Fruit fly (Drosophila melanogaster) whole organism, embryonic: ENCODE results near the gene CG11980.

Experiments used
- Blimp-1 ChIP-seq: fragments of 200-800 bp; sonication (Bioruptor generic); optimal IDR thresholded peaks from 3 replicates; lab custom pipeline; 2018; ENCODE audit warnings: missing biosample characterization, missing genetic modification characterization, mild to moderate bottlenecking, moderate library complexity, missing genetic modification reagents
- BtbVII ChIP-seq: fragments of 200-800 bp; sonication (Bioruptor generic); optimal IDR thresholded peaks from 3 replicates; lab custom pipeline; 2017; ENCODE audit warnings: missing biosample characterization, mild to moderate bottlenecking, missing genetic modification characterization
- CG11696 ChIP-seq: fragments of 200-800 bp; sonication (Bioruptor generic); IDR thresholded peaks from 2 replicates; pipeline ENCODE4 v1.3.6; 2022; ENCODE audit warnings: missing biosample characterization, missing genetic modification characterization
- CG12155 ChIP-seq: fragments of 200-800 bp; sonication (Bioruptor generic); optimal IDR thresholded peaks from 3 replicates; lab custom pipeline; 2016; ENCODE audit warnings: missing biosample characterization, missing genetic modification characterization
- CG1233 ChIP-seq: fragments of 200-800 bp; sonication (Bioruptor generic); optimal IDR thresholded peaks from 4 replicates; lab custom pipeline; 2018; ENCODE audit warnings: missing biosample characterization, mild to moderate bottlenecking, missing genetic modification characterization
- CG13424 ChIP-seq: fragments of 200-800 bp; sonication (Bioruptor generic); optimal IDR thresholded peaks from 2 replicates; lab custom pipeline; 2019; ENCODE audit warnings: missing biosample characterization, mild to moderate bottlenecking, missing genetic modification characterization, moderate library complexity
- CG15479 ChIP-seq: fragments of 200-800 bp; sonication (Bioruptor generic); optimal IDR thresholded peaks from 3 replicates; lab custom pipeline; 2019; ENCODE audit warnings: missing biosample characterization, mild to moderate bottlenecking, missing genetic modification characterization, moderate library complexity
- CG16779 ChIP-seq: fragments of 200-800 bp; sonication (Bioruptor generic); IDR thresholded peaks from 2 replicates; pipeline ENCODE4 v1.3.6; 2022; ENCODE audit warnings: missing biosample characterization, missing genetic modification characterization
- CG17359 ChIP-seq: fragments of 200-800 bp; sonication (Bioruptor generic); optimal IDR thresholded peaks from 3 replicates; lab custom pipeline; 2018; ENCODE audit warnings: missing biosample characterization, mild to moderate bottlenecking, missing genetic modification characterization, moderate library complexity
- CG17568 ChIP-seq: fragments of 200-800 bp; sonication (Bioruptor generic); optimal IDR thresholded peaks from 2 replicates; lab custom pipeline; 2018; ENCODE audit warnings: missing biosample characterization, mild to moderate bottlenecking, missing genetic modification characterization, moderate library complexity
- CG18619 ChIP-seq: fragments of 200-800 bp; sonication (Bioruptor generic); optimal IDR thresholded peaks from 3 replicates; lab custom pipeline; 2017; ENCODE audit warnings: missing biosample characterization, mild to moderate bottlenecking, missing genetic modification characterization
- CG2712 ChIP-seq: fragments of 200-800 bp; optimal IDR thresholded peaks from 3 replicates; lab custom pipeline; 2019; ENCODE audit warnings: missing biosample characterization, mild to moderate bottlenecking, missing genetic modification characterization, moderate library complexity
- CG30403 ChIP-seq: fragments of 200-800 bp; sonication (Bioruptor generic); optimal IDR thresholded peaks from 3 replicates; lab custom pipeline; 2016; ENCODE audit warnings: missing biosample characterization, missing genetic modification characterization
- CG32532 ChIP-seq: fragments of 200-800 bp; sonication (Bioruptor generic); IDR thresholded peaks from 2 replicates; pipeline ENCODE4 v1.3.6; 2022; ENCODE audit warnings: missing biosample characterization, missing genetic modification characterization
- CG3281 ChIP-seq: fragments of 200-800 bp; sonication (Bioruptor generic); optimal IDR thresholded peaks from 3 replicates; lab custom pipeline; 2017; ENCODE audit warnings: missing biosample characterization, mild to moderate bottlenecking, missing genetic modification characterization
- CG33557 ChIP-seq: fragments of 200-800 bp; sonication (Bioruptor generic); optimal IDR thresholded peaks from 2 replicates; lab custom pipeline; 2019; ENCODE audit warnings: missing biosample characterization, mild to moderate bottlenecking, missing genetic modification characterization, moderate library complexity
- CG34224 ChIP-seq: fragments of 200-800 bp; sonication (Bioruptor generic); IDR thresholded peaks from 3 replicates; pipeline ENCODE4 v1.3.6; 2022; ENCODE audit warnings: missing biosample characterization, missing genetic modification characterization; ENCODE audit not compliant: partially characterized antibody
- CG34376 ChIP-seq: fragments of 200-800 bp; sonication (Bioruptor generic); optimal IDR thresholded peaks from 2 replicates; lab custom pipeline; 2018; ENCODE audit warnings: missing biosample characterization, mild to moderate bottlenecking, missing genetic modification characterization
- CG34422 ChIP-seq: fragments of 200-800 bp; sonication (Bioruptor generic); IDR thresholded peaks from 3 replicates; pipeline ENCODE4 v1.3.6; 2022; ENCODE audit warnings: missing biosample characterization, missing genetic modification characterization
- CG8388 ChIP-seq: fragments of 200-800 bp; sonication (Bioruptor generic); optimal IDR thresholded peaks from 2 replicates; lab custom pipeline; 2019; ENCODE audit warnings: missing biosample characterization, mild to moderate bottlenecking, missing genetic modification characterization, moderate library complexity
- CG9215 ChIP-seq: fragments of 200-800 bp; sonication (Bioruptor generic); IDR thresholded peaks from 2 replicates; pipeline ENCODE4 v1.3.6; 2022; ENCODE audit warnings: missing biosample characterization, missing genetic modification characterization
- CG9609 ChIP-seq: fragments of 200-800 bp; sonication (Bioruptor generic); optimal IDR thresholded peaks from 3 replicates; lab custom pipeline; 2016; ENCODE audit warnings: missing biosample characterization, missing genetic modification characterization
- E2f1 ChIP-seq: fragments of 200-800 bp; sonication (Bioruptor generic); IDR thresholded peaks from 2 replicates; pipeline ENCODE4 v1.3.6; 2022; ENCODE audit warnings: missing biosample characterization, missing genetic modification characterization
- E2f2 ChIP-seq: fragments of 200-800 bp; sonication (Bioruptor generic); IDR thresholded peaks from 2 replicates; pipeline ENCODE4 v1.3.6; 2022; ENCODE audit warnings: missing biosample characterization, missing genetic modification characterization
- Gug ChIP-seq: fragments of 200-800 bp; sonication (Bioruptor generic); IDR thresholded peaks from 4 replicates; pipeline ENCODE4 v1.3.6; 2022; ENCODE audit warnings: missing biosample characterization, missing genetic modification characterization
- HmgD ChIP-seq: fragments of 200-800 bp; sonication (Bioruptor generic); optimal IDR thresholded peaks from 3 replicates; lab custom pipeline; 2016; ENCODE audit warnings: missing biosample characterization, missing genetic modification characterization
- Hsf ChIP-seq: fragments of 200-800 bp; sonication (Bioruptor generic); optimal IDR thresholded peaks from 3 replicates; lab custom pipeline; 2016; ENCODE audit warnings: missing biosample characterization, missing genetic modification characterization
- Kr ChIP-seq: fragments of 200-800 bp; sonication (Bioruptor generic); optimal IDR thresholded peaks from 2 replicates; lab custom pipeline; 2017; ENCODE audit warnings: missing biosample characterization, mild to moderate bottlenecking, missing genetic modification characterization
- NK7.1 ChIP-seq: fragments of 200-800 bp; sonication (Bioruptor generic); optimal IDR thresholded peaks from 3 replicates; lab custom pipeline; 2016; ENCODE audit warnings: missing biosample characterization, missing genetic modification characterization
- NfI ChIP-seq: fragments of 200-800 bp; sonication (Bioruptor generic); optimal IDR thresholded peaks from 3 replicates; lab custom pipeline; 2018; ENCODE audit warnings: missing biosample characterization, mild to moderate bottlenecking, missing genetic modification characterization, moderate library complexity
- Sin3A ChIP-seq: fragments of >200 bp; optimal IDR thresholded peaks from 2 replicates; lab custom pipeline; 2018
- Sox100B ChIP-seq: fragments of 200-800 bp; sonication (Bioruptor generic); optimal IDR thresholded peaks from 3 replicates; lab custom pipeline; 2018; ENCODE audit warnings: missing biosample characterization, mild to moderate bottlenecking, missing genetic modification characterization
- TFAM ChIP-seq: fragments of 200-800 bp; sonication (Bioruptor generic); optimal IDR thresholded peaks from 2 replicates; lab custom pipeline; 2017; ENCODE audit warnings: missing biosample characterization, missing genetic modification characterization, inconsistent platforms
- btn ChIP-seq: fragments of 200-800 bp; sonication (Bioruptor generic); optimal IDR thresholded peaks from 2 replicates; lab custom pipeline; 2016; ENCODE audit warnings: missing biosample characterization, missing genetic modification characterization
- ci ChIP-seq: fragments of 200-800 bp; sonication (Bioruptor generic); IDR thresholded peaks from 3 replicates; pipeline ENCODE4 v1.3.6; 2022; ENCODE audit warnings: missing biosample characterization, missing genetic modification characterization
- dpn ChIP-seq, 2 experiments: fragments of 200-800 bp; sonication (Bioruptor generic); optimal IDR thresholded peaks; 3 replicates each; lab custom pipeline; 2016; ENCODE audit warnings: missing biosample characterization in 2 of 2, missing genetic modification characterization in 2 of 2
- fru ChIP-seq: fragments of >200 bp; optimal IDR thresholded peaks from 2 replicates; lab custom pipeline; 2017
- fu2 ChIP-seq: fragments of 200-800 bp; sonication (Bioruptor generic); optimal IDR thresholded peaks from 2 replicates; lab custom pipeline; 2016; ENCODE audit warnings: missing biosample characterization, missing genetic modification characterization
- gfzf ChIP-seq: fragments of 200-800 bp; sonication (Bioruptor generic); optimal IDR thresholded peaks from 2 replicates; lab custom pipeline; 2016; ENCODE audit warnings: missing biosample characterization, mild to moderate bottlenecking, missing genetic modification characterization, moderate library complexity
- ind ChIP-seq: fragments of 200-800 bp; sonication (Bioruptor generic); optimal IDR thresholded peaks from 3 replicates; lab custom pipeline; 2016; ENCODE audit warnings: missing biosample characterization, missing genetic modification characterization
- kay ChIP-seq: fragments of 200-800 bp; sonication (Bioruptor generic); optimal IDR thresholded peaks from 2 replicates; lab custom pipeline; 2016; ENCODE audit warnings: missing biosample characterization, missing genetic modification characterization
- knrl ChIP-seq: fragments of 200-800 bp; sonication (Bioruptor generic); IDR thresholded peaks from 3 replicates; pipeline ENCODE4 v1.3.6; 2022; ENCODE audit warnings: missing biosample characterization, missing genetic modification characterization; ENCODE audit not compliant: partially characterized antibody
- pan ChIP-seq, 4 experiments: fragments of >200 bp in 3 of 4; fragments of 200-800 bp in 1 of 4; sonication (Bioruptor generic) in 1 of 4; optimal IDR thresholded peaks in 3 of 4; IDR thresholded peaks in 1 of 4; 2 replicates each; pipeline versions ENCODE4 v1.3.6 to Lab custom; 2017 to 2022; ENCODE audit warnings: missing biosample characterization in 2 of 4, missing genetic modification characterization in 2 of 4, mixed read lengths in 1 of 4
- ranshi ChIP-seq: fragments of 200-800 bp; sonication (Bioruptor generic); IDR thresholded peaks from 2 replicates; pipeline ENCODE4 v1.3.6; 2022; ENCODE audit warnings: missing biosample characterization, missing genetic modification characterization
- rib ChIP-seq: fragments of 200-800 bp; sonication (Bioruptor generic); IDR thresholded peaks from 2 replicates; pipeline ENCODE4 v1.3.6; 2022; ENCODE audit warnings: missing biosample characterization, missing genetic modification characterization
- row ChIP-seq: fragments of 200-800 bp; sonication (Bioruptor generic); IDR thresholded peaks from 3 replicates; pipeline ENCODE4 v1.3.6; 2022; ENCODE audit warnings: missing biosample characterization, missing genetic modification characterization
- vfl ChIP-seq: fragments of 200-800 bp; sonication (Bioruptor generic); optimal IDR thresholded peaks from 2 replicates; lab custom pipeline; 2016; ENCODE audit warnings: missing biosample characterization, missing genetic modification characterization
- zen2 ChIP-seq: fragments of 200-800 bp; sonication (Bioruptor generic); IDR thresholded peaks from 3 replicates; pipeline ENCODE4 v1.3.6; 2022; ENCODE audit warnings: missing biosample characterization, missing genetic modification characterization; ENCODE audit not compliant: partially characterized antibody
- zfh1 ChIP-seq: fragments of 200-800 bp; sonication (Bioruptor generic); IDR thresholded peaks from 3 replicates; pipeline ENCODE4 v1.3.6; 2022; ENCODE audit warnings: missing biosample characterization, missing genetic modification characterization

CG11980 gene

dm6 chr3R:9013765-9014380 lies 10.1 kb downstream of the CG11980 start (continued):
- TF ChIP-seq Sox100B (GFP tag; lab: Kevin White, UChicago) (no peak), CG34224 (GFP tag; lab: Robert Waterston, UW) (no peak), btn (GFP tag; lab: Kevin White, UChicago) (no peak), CG3281 (GFP tag; lab: Kevin White, UChicago) (peak; percentile 57), CG17359 (peak; percentile 50), NfI (GFP tag; lab: Kevin White, UChicago) (peak; percentile 44), CG33557 (GFP tag; lab: Kevin White, UChicago) (no peak), HmgD (GFP tag; lab: Kevin White, UChicago) (peak; percentile 73), zen2 (GFP tag; lab: Robert Waterston, UW) (no peak), NK7.1 (GFP tag; lab: Kevin White, UChicago) (no peak), vfl (GFP tag; lab: Kevin White, UChicago) (peak; percentile 36), ci (GFP tag; lab: Robert Waterston, UW) (peak; percentile 72), CG34422 (GFP tag; lab: Robert Waterston, UW) (peak; percentile 52; the same call in 1 of the 3 replicates), gfzf (GFP tag; lab: Kevin White, UChicago) (peak; percentile 14), ind (GFP tag; lab: Kevin White, UChicago) (no peak), Blimp-1 (GFP tag; lab: Kevin White, UChicago) (no peak), CG8388 (no peak), rib (peak; percentile 65; the same call in 1 of the 2 replicates), CG11696 (GFP tag; lab: Robert Waterston, UW) (peak; percentile 97), CG18619 (peak; percentile 46), Kr (GFP tag; lab: Kevin White, UChicago) (no peak), Hsf (peak; percentile 52), knrl (GFP tag; lab: Robert Waterston, UW) (peak; percentile 23; the same call in 1 of the 3 replicates), CG34376 (GFP tag; lab: Kevin White, UChicago) (peak; percentile 73), CG2712 (tag; lab: Kevin White, UChicago) (peak; percentile 49), CG9215 (peak; percentile 47; the same call in 1 of the 2 replicates), E2f2 (GFP tag; lab: Robert Waterston, UW) (peak; percentile 35; the same call in 1 of the 2 replicates), CG15479 (GFP tag; lab: Kevin White, UChicago) (peak; percentile 6), CG16779 (GFP tag; lab: Robert Waterston, UW) (no peak), kay (GFP tag; lab: Kevin White, UChicago) (peak; percentile 6), dpn (GFP tag; optimal IDR thresholded peaks at IDR 0.05; lab: Kevin White, UChicago) (peak; percentile 57 to 62), CG1233 (GFP tag; lab: Kevin White, UChicago) (peak; percentile 10), CG32532 (GFP tag; lab: Robert Waterston, UW) (peak; percentile 34; the same call in 1 of the 2 replicates), ranshi (GFP tag; lab: Robert Waterston, UW) (peak; percentile 29; the same call in 1 of the 2 replicates), row (GFP tag; lab: Robert Waterston, UW) (peak; percentile 56), fru (lab: Kevin White, UChicago) (no peak), zfh1 (GFP tag; lab: Robert Waterston, UW) (peak; percentile 71), E2f1 (GFP tag; lab: Robert Waterston, UW) (0 out of 2 replicates have a peak, but pooled peaks have one; percentile 11), CG17568 (GFP tag; lab: Kevin White, UChicago) (no peak), CG9609 (GFP tag; lab: Kevin White, UChicago) (peak; percentile 72), CG30403 (GFP tag; lab: Kevin White, UChicago) (peak; percentile 50), Sin3A (lab: Kevin White, UChicago) (peak; percentile 38), BtbVII (GFP tag; lab: Kevin White, UChicago) (peak; percentile 8), Gug (GFP tag; lab: Robert Waterston, UW) (peak; percentile 31; the same call in 1 of the 4 replicates), pan (optimal IDR thresholded peaks at IDR 0.05; lab: Kevin White, UChicago) (no peak), pan (GFP tag; optimal IDR thresholded peaks at IDR 0.05 in 1 of 2, IDR thresholded peaks at IDR 0.05 in 1 of 2) (peak in 1 of 2 experiments; percentile 36), CG13424 (tag; lab: Kevin White, UChicago) (peak; percentile 52), CG12155 (GFP tag; lab: Kevin White, UChicago) (peak; percentile 36), fu2 (GFP tag; lab: Kevin White, UChicago) (peak; percentile 53), TFAM (GFP tag; lab: Kevin White, UChicago) (no peak)
